Worm (Caenorhabditis elegans) whole organism, mixed stage, embryonic: ENCODE measurements around the gene nhr-196.
"Not testable (repeated sequence)": the region's sequence is repeated elsewhere in the genome, so short reads cannot be mapped to it uniquely, and the experiment has no call there.

ENCODE experiments used
- bed-3 ChIP-seq: fragments of 200-800 bp; sonication (Bioruptor generic); optimal IDR thresholded peaks from 3 replicates; lab custom pipeline; 2018; ENCODE audit warnings: mild to moderate bottlenecking, missing genetic modification characterization, moderate library complexity, missing compliant biosample characterization
- blmp-1 ChIP-seq: fragments of 150-350 bp; optimal IDR thresholded peaks from 2 replicates; lab custom pipeline; 2014; ENCODE audit warnings: missing biosample characterization, missing genetic modification characterization
- ceh-43 ChIP-seq: fragments of 200-800 bp; sonication (Bioruptor generic); optimal IDR thresholded peaks from 2 replicates; lab custom pipeline; 2018; ENCODE audit warnings: mild to moderate bottlenecking, missing genetic modification characterization, moderate library complexity, missing compliant biosample characterization
- ceh-83 ChIP-seq: fragments of 200-800 bp; sonication (Bioruptor generic); optimal IDR thresholded peaks from 2 replicates; lab custom pipeline; 2018; ENCODE audit warnings: mild to moderate bottlenecking, missing genetic modification characterization, missing compliant biosample characterization
- ces-1 ChIP-seq: fragments of 150-350 bp; optimal IDR thresholded peaks from 2 replicates; lab custom pipeline; 2014; ENCODE audit warnings: missing biosample characterization, missing genetic modification reagents, missing genetic modification characterization
- cnd-1 ChIP-seq: fragments of 200-800 bp; sonication (Bioruptor generic); optimal IDR thresholded peaks from 2 replicates; lab custom pipeline; 2018; ENCODE audit warnings: mild to moderate bottlenecking, missing genetic modification characterization, missing compliant biosample characterization
- elt-1 ChIP-seq: sonication (generic microtip); optimal IDR thresholded peaks from 2 replicates; lab custom pipeline; 2017; ENCODE audit warnings: missing genetic modification characterization, mild to moderate bottlenecking, missing compliant biosample characterization, antibody characterized with exemption, moderate library complexity, borderline replicate concordance; ENCODE audit not compliant: insufficient read depth
- flh-1 ChIP-seq: fragments of 200-800 bp; sonication (Bioruptor generic); optimal IDR thresholded peaks from 2 replicates; lab custom pipeline; 2018; ENCODE audit warnings: mild to moderate bottlenecking, missing genetic modification characterization, moderate library complexity, missing compliant biosample characterization
- ham-2 ChIP-seq: fragments of 200-800 bp; sonication (Bioruptor generic); optimal IDR thresholded peaks from 2 replicates; lab custom pipeline; 2018; ENCODE audit warnings: mild to moderate bottlenecking, missing genetic modification characterization, missing compliant biosample characterization
- hlh-1 ChIP-seq: fragments of 150-350 bp; optimal IDR thresholded peaks from 2 replicates; lab custom pipeline; 2014; ENCODE audit warnings: missing biosample characterization, missing genetic modification reagents, missing genetic modification characterization
- lin-13 ChIP-seq: fragments of 150-350 bp; optimal IDR thresholded peaks from 2 replicates; lab custom pipeline; 2014; ENCODE audit warnings: missing biosample characterization, missing genetic modification characterization
- lin-32 ChIP-seq: fragments of 200-800 bp; sonication (Bioruptor generic); optimal IDR thresholded peaks from 2 replicates; lab custom pipeline; 2018; ENCODE audit warnings: mild to moderate bottlenecking, missing genetic modification characterization, missing compliant biosample characterization
- mab-5 ChIP-seq: fragments of 150-350 bp; optimal IDR thresholded peaks from 2 replicates; lab custom pipeline; 2014; ENCODE audit warnings: missing biosample characterization, missing genetic modification characterization
- mep-1 ChIP-seq: fragments of 150-350 bp; optimal IDR thresholded peaks from 2 replicates; lab custom pipeline; 2017; ENCODE audit warnings: missing biosample characterization, missing genetic modification reagents, missing genetic modification characterization, inconsistent platforms
- mls-2 ChIP-seq: sonication (generic microtip); optimal IDR thresholded peaks from 2 replicates; lab custom pipeline; 2016; ENCODE audit warnings: mild to moderate bottlenecking, missing genetic modification characterization, moderate library complexity, missing compliant biosample characterization
- nhr-12 ChIP-seq: fragments of 150-350 bp; optimal IDR thresholded peaks from 2 replicates; lab custom pipeline; 2014; ENCODE audit warnings: missing biosample characterization, missing genetic modification characterization
- nhr-2 ChIP-seq: fragments of 150-350 bp; optimal IDR thresholded peaks from 2 replicates; lab custom pipeline; 2014; ENCODE audit warnings: missing biosample characterization, missing genetic modification characterization
- nhr-28 ChIP-seq: fragments of 150-350 bp; optimal IDR thresholded peaks from 2 replicates; lab custom pipeline; 2014; ENCODE audit warnings: missing biosample characterization, missing genetic modification characterization
- nhr-76 ChIP-seq: sonication (generic microtip); optimal IDR thresholded peaks from 2 replicates; lab custom pipeline; 2017; ENCODE audit warnings: missing biosample characterization, missing genetic modification characterization
- pha-4 ChIP-seq: fragments of 150-350 bp; optimal IDR thresholded peaks from 2 replicates; lab custom pipeline; 2018; ENCODE audit warnings: missing biosample characterization, missing genetic modification reagents, missing genetic modification characterization
- snpc-4 ChIP-seq: fragments of 150-350 bp; optimal IDR thresholded peaks from 2 replicates; lab custom pipeline; 2014; ENCODE audit warnings: missing biosample characterization, missing genetic modification characterization
- sptf-1 ChIP-seq: sonication (generic microtip); optimal IDR thresholded peaks from 2 replicates; lab custom pipeline; 2017; ENCODE audit warnings: mild to moderate bottlenecking, missing genetic modification characterization, moderate library complexity, missing compliant biosample characterization
- tbx-8 ChIP-seq: fragments of 200-800 bp; sonication (Bioruptor generic); optimal IDR thresholded peaks from 2 replicates; lab custom pipeline; 2018; ENCODE audit warnings: mild to moderate bottlenecking, missing genetic modification characterization, moderate library complexity, missing compliant biosample characterization
- unc-120 ChIP-seq: sonication (generic microtip); optimal IDR thresholded peaks from 2 replicates; lab custom pipeline; 2017; ENCODE audit warnings: missing genetic modification characterization, missing compliant biosample characterization; ENCODE audit not compliant: poor library complexity, severe bottlenecking
- zip-8 ChIP-seq: fragments of 150-350 bp; optimal IDR thresholded peaks from 2 replicates; lab custom pipeline; 2014; ENCODE audit warnings: missing biosample characterization, missing genetic modification characterization
- ztf-11 ChIP-seq: fragments of 150-350 bp; optimal IDR thresholded peaks from 2 replicates; lab custom pipeline; 2014; ENCODE audit warnings: missing biosample characterization, missing genetic modification characterization

Gene nhr-196

ce11 chrV:15685599-15685998, at the start of gene nhr-196:
Gene nhr-196, plus strand, starts transcription at chrV:15685716.
- TF ChIP-seq ztf-11 (tag; lab: Kevin White, UChicago): no peak
- no peak for TF ChIP-seq zip-8 (tag; lab: Kevin White, UChicago)
- no peak for TF ChIP-seq elt-1 (tag; lab: Kevin White, UChicago)
- no peak for TF ChIP-seq ces-1 (GFP tag; lab: Kevin White, UChicago)
- TF ChIP-seq ceh-43 (GFP tag; lab: Kevin White, UChicago): no peak
- no peak for TF ChIP-seq unc-120 (tag; lab: Kevin White, UChicago)
- no peak for TF ChIP-seq tbx-8
- TF ChIP-seq, all 35 proteins: peak for 0

ce11 chrV:15638853-15639252, 46.7 kb upstream of the nhr-196 start, which contains the start of gene srz-44:
Gene srz-44, minus strand, starts transcription at chrV:15638953.
- TF ChIP-seq ces-1 (GFP tag; lab: Kevin White, UChicago): peak; percentile 13
- no peak for TF ChIP-seq nhr-76 (tag; lab: Kevin White, UChicago)
- TF ChIP-seq flh-1: no peak
- TF ChIP-seq pha-4 (tag; lab: Kevin White, UChicago): no peak
- TF ChIP-seq, all 35 proteins: peak for 1

ce11 chrV:15643192-15643591, 42.3 kb upstream of the nhr-196 start, which contains the start of gene C55A1.4:
Gene C55A1.4, minus strand, starts transcription at chrV:15643292.
- TF ChIP-seq lin-13, elt-1, blmp-1 (tag; lab: Kevin White, UChicago): not testable (repeated sequence)
- TF ChIP-seq, all 35 proteins: peak for 0; not testable (repeated sequence) for 35

- TF ChIP-seq mls-2 (tag; lab: Kevin White, UChicago) (no peak), bed-3 (no peak)
Observed at ce11 chrV:15644575-15644974, 40.9 kb upstream of the nhr-196 start, which contains the start of gene str-23. Gene str-23, plus strand, starts transcription at chrV:15644875.

ce11 chrV:15647536-15648085, 37.9 kb upstream of the nhr-196 start, which contains the start of the genes C55A1.7 and C55A1.6:
Gene C55A1.7, minus strand, starts transcription at chrV:15647636.
Gene C55A1.6, plus strand, starts transcription at chrV:15648035.
- peak; percentile 10 for TF ChIP-seq pha-4 (tag; lab: Kevin White, UChicago)

ce11 chrV:15650167-15650566, 35.3 kb upstream of the nhr-196 start, which contains the start of gene sru-42:
Gene sru-42, plus strand, starts transcription at chrV:15650467.
- no peak for TF ChIP-seq flh-1
- TF ChIP-seq ham-2 (GFP tag; lab: Kevin White, UChicago): no peak
- TF ChIP-seq snpc-4: no peak

- TF ChIP-seq pha-4 (tag; lab: Kevin White, UChicago): no peak
- no peak for TF ChIP-seq lin-13 (tag; lab: Kevin White, UChicago)
- TF ChIP-seq ztf-11 (tag; lab: Kevin White, UChicago): no peak
- no peak for TF ChIP-seq ceh-83 (GFP tag; lab: Kevin White, UChicago)
- TF ChIP-seq lin-32 (GFP tag; lab: Kevin White, UChicago): no peak
- TF ChIP-seq nhr-28: no peak
- no peak for TF ChIP-seq zip-8 (tag; lab: Kevin White, UChicago)
- no peak for TF ChIP-seq unc-120 (tag; lab: Kevin White, UChicago)
- TF ChIP-seq hlh-1 (tag; lab: Kevin White, UChicago): no peak
- TF ChIP-seq flh-1: no peak
- no peak for TF ChIP-seq snpc-4
- TF ChIP-seq ham-2 (GFP tag; lab: Kevin White, UChicago): no peak
- no peak for TF ChIP-seq nhr-12 (tag; lab: Kevin White, UChicago)
Observed at ce11 chrV:15652147-15652546, 33.4 kb upstream of the nhr-196 start.

- TF ChIP-seq sptf-1 (tag; lab: Kevin White, UChicago): no peak
- TF ChIP-seq snpc-4: no peak
- no peak for TF ChIP-seq pha-4 (tag; lab: Kevin White, UChicago)
- no peak for TF ChIP-seq nhr-2
- TF ChIP-seq hlh-1 (tag; lab: Kevin White, UChicago): no peak
- no peak for TF ChIP-seq flh-1
- no peak for TF ChIP-seq elt-1 (tag; lab: Kevin White, UChicago)
- TF ChIP-seq bed-3: no peak
- no peak for TF ChIP-seq mab-5
- TF ChIP-seq mep-1: no peak
- no peak for TF ChIP-seq ham-2 (GFP tag; lab: Kevin White, UChicago)
- no peak for TF ChIP-seq cnd-1 (tag; lab: Kevin White, UChicago)
- no peak for TF ChIP-seq lin-32 (GFP tag; lab: Kevin White, UChicago)
- TF ChIP-seq tbx-8: no peak
Observed at ce11 chrV:15654124-15654523, 31.4 kb upstream of the nhr-196 start, which contains the start of gene F53E4.2. Gene F53E4.2, plus strand, starts transcription at chrV:15654424.
